Worm (Caenorhabditis elegans): ENCODE results near the gene his-1.

- TF ChIP-seq mls-2 (tag; optimal IDR thresholded peaks at IDR 0.05) (no peak), nhr-12 (tag; optimal IDR thresholded peaks at IDR 0.05) (no peak), pha-4 (tag; optimal IDR thresholded peaks at IDR 0.05) (no peak), snpc-4 (tag; optimal IDR thresholded peaks at IDR 0.05) (no peak), nhr-28 (tag; optimal IDR thresholded peaks at IDR 0.05) (no peak), nhr-76 (tag; optimal IDR thresholded peaks at IDR 0.05) (no peak), ceh-39 (tag; optimal IDR thresholded peaks at IDR 0.05) (no peak), M03D4.4 (tag; optimal IDR thresholded peaks at IDR 0.05) (no peak), drap-1 (GFP tag; optimal IDR thresholded peaks at IDR 0.05) (no peak), nhr-237 (tag; optimal IDR thresholded peaks at IDR 0.05) (no peak), mab-5 (tag; optimal IDR thresholded peaks at IDR 0.05) (no peak), lin-32 (GFP tag; optimal IDR thresholded peaks at IDR 0.05) (no peak), elt-3 (tag; optimal IDR thresholded peaks at IDR 0.05) (no peak)
Observed at ce11 chrV:16046573-16046972, 4.3 kb downstream of the his-1 start, which contains the start of gene ZK285.2.
